Fruit fly (Drosophila melanogaster) whole organism, prepupa: ENCODE measurements around the gene cni.

Experiments
- Blimp-1 ChIP-seq: fragments of 200-800 bp; sonication (Bioruptor generic); optimal IDR thresholded peaks from 3 replicates; lab custom pipeline; 2017; ENCODE audit warnings: missing biosample characterization, missing genetic modification characterization, mild to moderate bottlenecking, moderate library complexity, missing genetic modification reagents
- CG10631 ChIP-seq: fragments of 200-800 bp; sonication (Bioruptor generic); optimal IDR thresholded peaks from 2 replicates; lab custom pipeline; 2016; ENCODE audit warnings: missing biosample characterization, missing genetic modification characterization
- CG10669 ChIP-seq: fragments of 200-800 bp; sonication (Bioruptor generic); optimal IDR thresholded peaks from 3 replicates; lab custom pipeline; 2018; ENCODE audit warnings: missing biosample characterization, mild to moderate bottlenecking, missing genetic modification characterization, moderate library complexity
- CG11294 ChIP-seq: fragments of 200-800 bp; sonication (Bioruptor generic); IDR thresholded peaks from 2 replicates; pipeline ENCODE4 v1.3.6; 2022; ENCODE audit warnings: missing biosample characterization, missing genetic modification characterization
- CG11762 ChIP-seq: fragments of 200-800 bp; sonication (Bioruptor generic); optimal IDR thresholded peaks from 3 replicates; lab custom pipeline; 2016; ENCODE audit warnings: missing biosample characterization, missing genetic modification characterization; ENCODE audit not compliant: insufficient read depth
- CG11902 ChIP-seq: fragments of 200-800 bp; sonication (Bioruptor generic); optimal IDR thresholded peaks from 3 replicates; lab custom pipeline; 2016; ENCODE audit warnings: missing biosample characterization, missing genetic modification characterization
- CG1621 ChIP-seq: fragments of 200-800 bp; sonication (Bioruptor generic); optimal IDR thresholded peaks from 3 replicates; lab custom pipeline; 2018; ENCODE audit warnings: missing biosample characterization, mild to moderate bottlenecking, missing genetic modification characterization
- CG16779 ChIP-seq: fragments of 200-800 bp; sonication (Bioruptor generic); optimal IDR thresholded peaks from 3 replicates; lab custom pipeline; 2017; ENCODE audit warnings: missing biosample characterization, mild to moderate bottlenecking, missing genetic modification characterization
- CG3032 ChIP-seq: fragments of 200-800 bp; optimal IDR thresholded peaks from 2 replicates; lab custom pipeline; 2019; ENCODE audit warnings: missing biosample characterization, mild to moderate bottlenecking, missing genetic modification characterization, moderate library complexity
- CG31627 ChIP-seq: fragments of 200-800 bp; sonication (Bioruptor generic); optimal IDR thresholded peaks from 3 replicates; lab custom pipeline; 2016; ENCODE audit warnings: missing biosample characterization, missing genetic modification characterization
- CG34406 ChIP-seq: fragments of 200-800 bp; sonication (Bioruptor generic); optimal IDR thresholded peaks from 3 replicates; lab custom pipeline; 2016; ENCODE audit warnings: missing biosample characterization, missing genetic modification characterization
- CG3919 ChIP-seq: fragments of 200-800 bp; sonication (Bioruptor generic); optimal IDR thresholded peaks from 3 replicates; lab custom pipeline; 2016; ENCODE audit warnings: missing biosample characterization, missing genetic modification characterization
- CG6276 ChIP-seq: fragments of 200-800 bp; sonication (Bioruptor generic); optimal IDR thresholded peaks from 2 replicates; lab custom pipeline; 2017; ENCODE audit warnings: missing biosample characterization, mild to moderate bottlenecking, missing genetic modification characterization
- CG6854 ChIP-seq: fragments of 200-800 bp; sonication (Bioruptor generic); optimal IDR thresholded peaks from 2 replicates; lab custom pipeline; 2017; ENCODE audit warnings: missing biosample characterization, mild to moderate bottlenecking, missing genetic modification characterization
- CG7368 ChIP-seq: fragments of 200-800 bp; sonication (Bioruptor generic); optimal IDR thresholded peaks from 3 replicates; lab custom pipeline; 2016; ENCODE audit warnings: missing biosample characterization, missing genetic modification characterization
- CG8119 ChIP-seq: fragments of 200-800 bp; sonication (Bioruptor generic); IDR thresholded peaks from 3 replicates; pipeline ENCODE4 v1.3.6; 2022; ENCODE audit warnings: missing biosample characterization, missing genetic modification characterization
- CG8319 ChIP-seq: fragments of 200-800 bp; sonication (Bioruptor generic); optimal IDR thresholded peaks from 3 replicates; lab custom pipeline; 2016; ENCODE audit warnings: missing biosample characterization, missing genetic modification characterization
- CG8632 ChIP-seq: fragments of 200-800 bp; sonication (Bioruptor generic); optimal IDR thresholded peaks from 3 replicates; lab custom pipeline; 2016; ENCODE audit warnings: missing biosample characterization, missing genetic modification characterization
- CG9139 ChIP-seq: fragments of 200-800 bp; sonication (Bioruptor generic); optimal IDR thresholded peaks from 3 replicates; lab custom pipeline; 2017; ENCODE audit warnings: missing biosample characterization, mild to moderate bottlenecking, missing genetic modification characterization
- Eip75B ChIP-seq: fragments of 200-800 bp; sonication (Bioruptor generic); optimal IDR thresholded peaks from 3 replicates; lab custom pipeline; 2016; ENCODE audit warnings: missing biosample characterization, missing genetic modification characterization
- Eip78C ChIP-seq: fragments of 200-800 bp; sonication (Bioruptor generic); peaks from one replicate; lab custom pipeline; 2016; ENCODE audit warnings: missing biosample characterization, missing genetic modification characterization
- Ets21C ChIP-seq: fragments of 200-800 bp; sonication (Bioruptor generic); optimal IDR thresholded peaks from 3 replicates; lab custom pipeline; 2016; ENCODE audit warnings: missing biosample characterization, missing genetic modification characterization
- Ets96B ChIP-seq: fragments of 200-800 bp; optimal IDR thresholded peaks from 2 replicates; lab custom pipeline; 2019; ENCODE audit warnings: missing biosample characterization, mild to moderate bottlenecking, missing genetic modification characterization, moderate library complexity
- Hr38 ChIP-seq: sonication (Bioruptor generic); optimal IDR thresholded peaks from 2 replicates; lab custom pipeline; 2016; ENCODE audit warnings: missing biosample characterization, missing genetic modification characterization
- Hr39 ChIP-seq: fragments of 200-800 bp; sonication (Bioruptor generic); optimal IDR thresholded peaks from 2 replicates; lab custom pipeline; 2016; ENCODE audit warnings: missing biosample characterization, missing genetic modification characterization
- Hr4 ChIP-seq: fragments of 200-800 bp; sonication (Bioruptor generic); optimal IDR thresholded peaks from 3 replicates; lab custom pipeline; 2016; ENCODE audit warnings: missing biosample characterization, missing genetic modification characterization
- Lpt ChIP-seq: fragments of 200-800 bp; sonication (Bioruptor generic); optimal IDR thresholded peaks from 3 replicates; lab custom pipeline; 2016; ENCODE audit warnings: missing biosample characterization, missing genetic modification characterization
- Met ChIP-seq: fragments of 200-800 bp; sonication (Bioruptor generic); optimal IDR thresholded peaks from 3 replicates; lab custom pipeline; 2016; ENCODE audit warnings: missing biosample characterization, missing genetic modification characterization
- OdsH ChIP-seq: fragments of 200-800 bp; sonication (Bioruptor generic); optimal IDR thresholded peaks from 3 replicates; lab custom pipeline; 2016; ENCODE audit warnings: missing biosample characterization, missing genetic modification characterization
- Sox14 ChIP-seq: fragments of 200-800 bp; sonication (Bioruptor generic); optimal IDR thresholded peaks from 3 replicates; lab custom pipeline; 2016; ENCODE audit warnings: missing biosample characterization, missing genetic modification characterization
- Sox15 ChIP-seq: fragments of 200-800 bp; sonication (Bioruptor generic); optimal IDR thresholded peaks from 3 replicates; lab custom pipeline; 2016; ENCODE audit warnings: missing biosample characterization, missing genetic modification characterization
- achi ChIP-seq: fragments of 200-800 bp; sonication (Bioruptor generic); optimal IDR thresholded peaks from 3 replicates; lab custom pipeline; 2016; ENCODE audit warnings: missing biosample characterization, missing genetic modification characterization
- acj6 ChIP-seq: fragments of 200-800 bp; sonication (Bioruptor generic); optimal IDR thresholded peaks from 3 replicates; lab custom pipeline; 2016; ENCODE audit warnings: missing biosample characterization, missing genetic modification characterization
- cyc ChIP-seq: fragments of 200-800 bp; sonication (Bioruptor generic); optimal IDR thresholded peaks from 3 replicates; lab custom pipeline; 2016; ENCODE audit warnings: missing biosample characterization, missing genetic modification characterization
- dac ChIP-seq: fragments of 200-800 bp; sonication (Bioruptor generic); optimal IDR thresholded peaks from 2 replicates; lab custom pipeline; 2017; ENCODE audit warnings: missing biosample characterization, mild to moderate bottlenecking, missing genetic modification characterization
- dsx ChIP-seq: fragments of 200-800 bp; optimal IDR thresholded peaks from 3 replicates; lab custom pipeline; 2019; ENCODE audit warnings: missing biosample characterization, mild to moderate bottlenecking, missing genetic modification characterization, moderate library complexity; ENCODE audit not compliant: poor library complexity, severe bottlenecking
- eg ChIP-seq: fragments of 200-800 bp; sonication (Bioruptor generic); IDR thresholded peaks from 3 replicates; pipeline ENCODE4 v1.3.6; 2022; ENCODE audit warnings: missing biosample characterization, missing genetic modification characterization
- fd59A ChIP-seq: fragments of 200-800 bp; sonication (Bioruptor generic); optimal IDR thresholded peaks from 2 replicates; lab custom pipeline; 2017; ENCODE audit warnings: missing biosample characterization, mild to moderate bottlenecking, missing genetic modification characterization, missing genetic modification reagents
- fd85E ChIP-seq: fragments of 200-800 bp; sonication (Bioruptor generic); optimal IDR thresholded peaks from 3 replicates; lab custom pipeline; 2016; ENCODE audit warnings: missing biosample characterization, missing genetic modification characterization
- fkh ChIP-seq: fragments of 200-800 bp; sonication (Bioruptor generic); optimal IDR thresholded peaks from 3 replicates; lab custom pipeline; 2017; ENCODE audit warnings: missing biosample characterization, mild to moderate bottlenecking, missing genetic modification characterization, moderate library complexity
- lz ChIP-seq: fragments of 200-800 bp; sonication (Bioruptor generic); optimal IDR thresholded peaks from 3 replicates; lab custom pipeline; 2016; ENCODE audit warnings: missing biosample characterization, missing genetic modification characterization
- net ChIP-seq: fragments of 200-800 bp; sonication (Bioruptor generic); optimal IDR thresholded peaks from 3 replicates; lab custom pipeline; 2016; ENCODE audit warnings: missing biosample characterization, missing genetic modification characterization
- pdm3 ChIP-seq: fragments of 200-800 bp; sonication (Bioruptor generic); optimal IDR thresholded peaks from 3 replicates; lab custom pipeline; 2016; ENCODE audit warnings: missing biosample characterization, missing genetic modification characterization
- salr ChIP-seq, 2 experiments: fragments of 200-800 bp; sonication (Bioruptor generic); optimal IDR thresholded peaks; 3 replicates each; lab custom pipeline; 2016 to 2018; ENCODE audit warnings: missing biosample characterization in 2 of 2, missing genetic modification characterization in 2 of 2, mild to moderate bottlenecking in 1 of 2
- ss ChIP-seq, 2 experiments: fragments of 200-800 bp; sonication (Bioruptor generic); optimal IDR thresholded peaks; 2 replicates in 1 of 2; 3 replicates in 1 of 2; lab custom pipeline; 2017 to 2018; ENCODE audit warnings: mild to moderate bottlenecking in 2 of 2, missing biosample characterization in 2 of 2, missing genetic modification characterization in 2 of 2, moderate library complexity in 1 of 2
- topi ChIP-seq: fragments of 200-800 bp; sonication (Bioruptor generic); optimal IDR thresholded peaks from 3 replicates; lab custom pipeline; 2016; ENCODE audit warnings: missing biosample characterization, missing genetic modification characterization
- vri ChIP-seq: fragments of 200-800 bp; sonication (Bioruptor generic); optimal IDR thresholded peaks from 3 replicates; lab custom pipeline; 2016; ENCODE audit warnings: missing biosample characterization, mild to moderate bottlenecking, missing genetic modification characterization

Gene cni

dm6 chr2L:16268107-16268539 is 42.4 kb downstream of the cni start:
- TF ChIP-seq CG9139 (GFP tag; lab: Kevin White, UChicago), result no peak
- peak; percentile 54 for TF ChIP-seq vri
- TF ChIP-seq eg (GFP tag; lab: Robert Waterston, UW), result no peak
- no peak for TF ChIP-seq CG3919 (GFP tag; lab: Kevin White, UChicago)
- TF ChIP-seq CG6276 (GFP tag; lab: Kevin White, UChicago), result peak; percentile 32
- no peak for TF ChIP-seq Met (GFP tag; lab: Kevin White, UChicago)
- TF ChIP-seq CG6854 (GFP tag; lab: Kevin White, UChicago), result peak; percentile 58
- TF ChIP-seq acj6 (GFP tag; lab: Kevin White, UChicago), result no peak
- TF ChIP-seq Sox14 (GFP tag; lab: Kevin White, UChicago), result no peak
- TF ChIP-seq net (GFP tag; lab: Kevin White, UChicago), result peak; percentile 40
- TF ChIP-seq dsx, result peak; percentile 56
- peak; percentile 42 for TF ChIP-seq Lpt (GFP tag; lab: Kevin White, UChicago)
- no peak for TF ChIP-seq OdsH

dm6 chr2L:16267159-16268065 is 43.1 kb downstream of the cni start:
- TF ChIP-seq Ets96B (tag; lab: Kevin White, UChicago) (peak; percentile 33), vri (no peak), Hr4 (GFP tag; lab: Kevin White, UChicago) (peak; percentile 32), CG8632 (GFP tag; lab: Kevin White, UChicago) (no peak), salr (GFP tag; optimal IDR thresholded peaks at IDR 0.05; lab: Kevin White, UChicago) (no peak), fd59A (GFP tag; lab: Kevin White, UChicago) (peak; percentile 42), CG8119 (GFP tag; lab: Robert Waterston, UW) (no peak), ss (GFP tag; optimal IDR thresholded peaks at IDR 0.05; lab: Kevin White, UChicago) (peak; percentile 28 to 77), CG31627 (GFP tag; lab: Kevin White, UChicago) (no peak), CG7368 (GFP tag; lab: Kevin White, UChicago) (no peak), CG10669 (GFP tag; lab: Kevin White, UChicago) (peak; percentile 41), CG11294 (no peak), Sox14 (GFP tag; lab: Kevin White, UChicago) (peak; percentile 0), CG8319 (GFP tag; lab: Kevin White, UChicago) (no peak), Lpt (GFP tag; lab: Kevin White, UChicago) (no peak), topi (GFP tag; lab: Kevin White, UChicago) (peak; percentile 15), lz (GFP tag; lab: Kevin White, UChicago) (no peak), fkh (GFP tag; lab: Kevin White, UChicago) (no peak), CG1621 (tag; lab: Kevin White, UChicago) (no peak), CG11902 (GFP tag; lab: Kevin White, UChicago) (no peak), fd85E (GFP tag; lab: Kevin White, UChicago) (no peak), Sox15 (GFP tag; lab: Kevin White, UChicago) (no peak), CG3032 (tag; lab: Kevin White, UChicago) (peak; percentile 55), CG16779 (tag; lab: Kevin White, UChicago) (no peak), CG10631 (GFP tag; lab: Kevin White, UChicago) (peak; percentile 52), CG34406 (no peak), Hr39 (GFP tag; lab: Kevin White, UChicago) (no peak), OdsH (peak; percentile 44), dac (GFP tag; lab: Kevin White, UChicago) (no peak), cyc (no peak), Blimp-1 (GFP tag; lab: Kevin White, UChicago) (no peak), Hr38 (GFP tag; lab: Kevin White, UChicago) (no peak), pdm3 (GFP tag; lab: Kevin White, UChicago) (no peak), net (GFP tag; lab: Kevin White, UChicago) (no peak), Eip75B (GFP tag; lab: Kevin White, UChicago) (peak; percentile 54), Ets21C (GFP tag; lab: Kevin White, UChicago) (no peak), Met (GFP tag; lab: Kevin White, UChicago) (no peak), CG6854 (GFP tag; lab: Kevin White, UChicago) (no peak), Eip78C (peak; percentile 76), achi (GFP tag; lab: Kevin White, UChicago) (peak; percentile 31), eg (GFP tag; lab: Robert Waterston, UW) (no peak), CG11762 (GFP tag; lab: Kevin White, UChicago) (peak; percentile 22)
